Fruit fly (Drosophila melanogaster) whole organism, embryonic: ENCODE measurements around the gene CG6236.

Source experiments
- BEAF-32 ChIP-seq: fragments of 200-800 bp; sonication (Bioruptor generic); optimal IDR thresholded peaks from 3 replicates; lab custom pipeline; 2017; ENCODE audit warnings: missing biosample characterization, missing genetic modification characterization, mild to moderate bottlenecking, moderate library complexity, missing genetic modification reagents
- BtbVII ChIP-seq: fragments of 200-800 bp; sonication (Bioruptor generic); optimal IDR thresholded peaks from 3 replicates; lab custom pipeline; 2017; ENCODE audit warnings: missing biosample characterization, mild to moderate bottlenecking, missing genetic modification characterization
- CG11093 ChIP-seq: fragments of 200-800 bp; sonication (Bioruptor generic); IDR thresholded peaks from 3 replicates; pipeline ENCODE4 v1.3.6; 2022; ENCODE audit warnings: missing biosample characterization, missing genetic modification characterization
- CG11696 ChIP-seq: fragments of 200-800 bp; sonication (Bioruptor generic); IDR thresholded peaks from 2 replicates; pipeline ENCODE4 v1.3.6; 2022; ENCODE audit warnings: missing biosample characterization, missing genetic modification characterization
- CG12744 ChIP-seq: fragments of 200-800 bp; sonication (Bioruptor generic); optimal IDR thresholded peaks from 2 replicates; lab custom pipeline; 2016; ENCODE audit warnings: missing biosample characterization, missing genetic modification characterization
- CG13287 ChIP-seq: fragments of 200-800 bp; sonication (Bioruptor generic); IDR thresholded peaks from 2 replicates; pipeline ENCODE4 v1.3.6; 2022; ENCODE audit warnings: missing biosample characterization, missing genetic modification characterization; ENCODE audit not compliant: partially characterized antibody
- CG13424 ChIP-seq: fragments of 200-800 bp; sonication (Bioruptor generic); optimal IDR thresholded peaks from 2 replicates; lab custom pipeline; 2019; ENCODE audit warnings: missing biosample characterization, mild to moderate bottlenecking, missing genetic modification characterization, moderate library complexity
- CG13624 ChIP-seq: fragments of 200-800 bp; sonication (Bioruptor generic); optimal IDR thresholded peaks from 2 replicates; lab custom pipeline; 2016; ENCODE audit warnings: missing biosample characterization, missing genetic modification characterization
- CG14860 ChIP-seq: fragments of 200-800 bp; sonication (Bioruptor generic); IDR thresholded peaks from 3 replicates; pipeline ENCODE4 v1.3.6; 2022; ENCODE audit warnings: missing biosample characterization, missing genetic modification characterization; ENCODE audit not compliant: partially characterized antibody
- CG15011 ChIP-seq: fragments of 200-800 bp; sonication (Bioruptor generic); optimal IDR thresholded peaks from 3 replicates; lab custom pipeline; 2018; ENCODE audit warnings: missing biosample characterization, mild to moderate bottlenecking, missing genetic modification characterization
- CG16779 ChIP-seq: fragments of 200-800 bp; sonication (Bioruptor generic); IDR thresholded peaks from 2 replicates; pipeline ENCODE4 v1.3.6; 2022; ENCODE audit warnings: missing biosample characterization, missing genetic modification characterization
- CG17829 ChIP-seq: fragments of 200-800 bp; optimal IDR thresholded peaks from 2 replicates; lab custom pipeline; 2019; ENCODE audit warnings: missing biosample characterization, mild to moderate bottlenecking, missing genetic modification characterization, moderate library complexity
- CG1832 ChIP-seq: fragments of 200-800 bp; sonication (Bioruptor generic); optimal IDR thresholded peaks from 2 replicates; lab custom pipeline; 2017; ENCODE audit warnings: missing biosample characterization, mild to moderate bottlenecking, missing genetic modification characterization, inconsistent platforms
- CG31388 ChIP-seq: fragments of 200-800 bp; sonication (Bioruptor generic); optimal IDR thresholded peaks from 2 replicates; lab custom pipeline; 2016; ENCODE audit warnings: missing biosample characterization, missing genetic modification characterization
- CG3726 ChIP-seq: fragments of 200-800 bp; sonication (Bioruptor generic); IDR thresholded peaks from 3 replicates; pipeline ENCODE4, ENCODE4 v1.3.6; 2022; ENCODE audit warnings: missing biosample characterization, missing genetic modification characterization
- CG5180 ChIP-seq: fragments of 200-800 bp; sonication (Bioruptor generic); optimal IDR thresholded peaks from 3 replicates; lab custom pipeline; 2017; ENCODE audit warnings: missing biosample characterization, missing genetic modification characterization, mild to moderate bottlenecking, moderate library complexity, missing genetic modification reagents
- CG7556 ChIP-seq: fragments of 200-800 bp; sonication (Bioruptor generic); optimal IDR thresholded peaks from 2 replicates; lab custom pipeline; 2017; ENCODE audit warnings: missing biosample characterization, mild to moderate bottlenecking, missing genetic modification characterization
- CG9215 ChIP-seq: fragments of 200-800 bp; sonication (Bioruptor generic); IDR thresholded peaks from 2 replicates; pipeline ENCODE4 v1.3.6; 2022; ENCODE audit warnings: missing biosample characterization, missing genetic modification characterization
- CHES-1-like ChIP-seq: fragments of 200-800 bp; sonication (Bioruptor generic); optimal IDR thresholded peaks from 2 replicates; lab custom pipeline; 2016; ENCODE audit warnings: missing biosample characterization, missing genetic modification characterization
- D19A ChIP-seq: fragments of 200-800 bp; optimal IDR thresholded peaks from 3 replicates; lab custom pipeline; 2019; ENCODE audit warnings: missing biosample characterization, mild to moderate bottlenecking, missing genetic modification characterization, moderate library complexity
- Dad ChIP-seq: fragments of 200-800 bp; sonication (Bioruptor generic); optimal IDR thresholded peaks from 3 replicates; lab custom pipeline; 2016; ENCODE audit warnings: missing biosample characterization, missing genetic modification characterization
- Dp ChIP-seq: fragments of 200-800 bp; sonication (Bioruptor generic); optimal IDR thresholded peaks from 2 replicates; lab custom pipeline; 2018; ENCODE audit warnings: missing biosample characterization, mild to moderate bottlenecking, missing genetic modification characterization, moderate library complexity
- E2f1 ChIP-seq: fragments of 200-800 bp; sonication (Bioruptor generic); IDR thresholded peaks from 2 replicates; pipeline ENCODE4 v1.3.6; 2022; ENCODE audit warnings: missing biosample characterization, missing genetic modification characterization
- Jarid2 ChIP-seq: fragments of 200-800 bp; sonication (Bioruptor generic); optimal IDR thresholded peaks from 3 replicates; lab custom pipeline; 2017; ENCODE audit warnings: mild to moderate bottlenecking, missing biosample characterization, missing genetic modification reagents, missing genetic modification characterization
- MESR4 ChIP-seq: fragments of 200-800 bp; sonication (Bioruptor generic); optimal IDR thresholded peaks from 2 replicates; lab custom pipeline; 2018; ENCODE audit warnings: missing biosample characterization, mild to moderate bottlenecking, missing genetic modification characterization, moderate library complexity
- Pdp1 ChIP-seq, 2 experiments: fragments of 200-800 bp; sonication (Bioruptor generic); optimal IDR thresholded peaks; 3 replicates each; lab custom pipeline; 2016; ENCODE audit warnings: missing biosample characterization in 2 of 2, missing genetic modification characterization in 2 of 2, mild to moderate bottlenecking in 1 of 2, moderate library complexity in 1 of 2
- Ptx1 ChIP-seq: fragments of 200-800 bp; sonication (Bioruptor generic); IDR thresholded peaks from 2 replicates; pipeline ENCODE4 v1.3.6; 2022; ENCODE audit warnings: missing biosample characterization, missing genetic modification characterization
- ap ChIP-seq: fragments of 200-800 bp; sonication (Bioruptor generic); IDR thresholded peaks from 2 replicates; pipeline ENCODE4 v1.3.6; 2022; ENCODE audit warnings: missing biosample characterization, missing genetic modification characterization
- chn ChIP-seq: fragments of 200-800 bp; sonication (Bioruptor generic); optimal IDR thresholded peaks from 2 replicates; lab custom pipeline; 2016; ENCODE audit warnings: missing biosample characterization, missing genetic modification characterization
- croc ChIP-seq: fragments of 200-800 bp; sonication (Bioruptor generic); conservative IDR thresholded peaks from 3 replicates; pipeline ENCODE4 v1.3.6; 2022; ENCODE audit warnings: missing biosample characterization, missing genetic modification characterization
- dimm ChIP-seq: fragments of 200-800 bp; sonication (Bioruptor generic); IDR thresholded peaks from 2 replicates; pipeline ENCODE4 v1.3.6; 2022; ENCODE audit warnings: missing biosample characterization, missing genetic modification characterization
- dysf ChIP-seq: fragments of 200-800 bp; sonication (Bioruptor generic); IDR thresholded peaks from 3 replicates; pipeline ENCODE4 v1.3.6; 2022; ENCODE audit warnings: missing biosample characterization, missing genetic modification characterization
- exex ChIP-seq: fragments of 200-800 bp; sonication (Bioruptor generic); optimal IDR thresholded peaks from 4 replicates; lab custom pipeline; 2018; ENCODE audit warnings: missing biosample characterization, mild to moderate bottlenecking, missing genetic modification characterization, moderate library complexity
- gcm ChIP-seq: fragments of 200-800 bp; sonication (Bioruptor generic); optimal IDR thresholded peaks from 2 replicates; lab custom pipeline; 2019; ENCODE audit warnings: missing biosample characterization, mild to moderate bottlenecking, missing genetic modification characterization, moderate library complexity
- gcm2 ChIP-seq: fragments of 200-800 bp; sonication (Bioruptor generic); optimal IDR thresholded peaks from 2 replicates; lab custom pipeline; 2016; ENCODE audit warnings: missing biosample characterization, missing genetic modification characterization
- hbn ChIP-seq: fragments of 200-800 bp; sonication (Bioruptor generic); IDR thresholded peaks from 2 replicates; pipeline ENCODE4 v1.3.6; 2022; ENCODE audit warnings: missing biosample characterization, missing genetic modification characterization; ENCODE audit not compliant: partially characterized antibody
- her ChIP-seq: fragments of 200-800 bp; sonication (Bioruptor generic); optimal IDR thresholded peaks from 2 replicates; lab custom pipeline; 2016; ENCODE audit warnings: missing biosample characterization, missing genetic modification characterization
- hkb ChIP-seq, 2 experiments: fragments of 200-800 bp in 1 of 2; fragments of >200 bp in 1 of 2; sonication (Bioruptor generic) in 1 of 2; IDR thresholded peaks in 1 of 2; optimal IDR thresholded peaks in 1 of 2; 2 replicates each; pipeline versions ENCODE4 v1.3.6 to Lab custom; 2017 to 2022; ENCODE audit warnings: missing biosample characterization in 1 of 2, missing genetic modification characterization in 1 of 2
- ind ChIP-seq: fragments of 200-800 bp; sonication (Bioruptor generic); optimal IDR thresholded peaks from 3 replicates; lab custom pipeline; 2016; ENCODE audit warnings: missing biosample characterization, missing genetic modification characterization
- ken ChIP-seq: fragments of 200-800 bp; sonication (Bioruptor generic); IDR thresholded peaks from 3 replicates; pipeline ENCODE4 v1.3.6; 2022; ENCODE audit warnings: missing biosample characterization, missing genetic modification characterization
- lbe ChIP-seq: fragments of 200-800 bp; sonication (Bioruptor generic); optimal IDR thresholded peaks from 2 replicates; lab custom pipeline; 2016; ENCODE audit warnings: missing biosample characterization, mild to moderate bottlenecking, missing genetic modification characterization
- nerfin-1 ChIP-seq: fragments of 200-800 bp; sonication (Bioruptor generic); optimal IDR thresholded peaks from 3 replicates; lab custom pipeline; 2019; ENCODE audit warnings: missing biosample characterization, mild to moderate bottlenecking, missing genetic modification characterization, moderate library complexity
- repo ChIP-seq: fragments of 200-800 bp; sonication (Bioruptor generic); optimal IDR thresholded peaks from 2 replicates; lab custom pipeline; 2016; ENCODE audit warnings: missing biosample characterization, missing genetic modification characterization
- ro ChIP-seq: fragments of 200-800 bp; sonication (Bioruptor generic); IDR thresholded peaks from 2 replicates; pipeline ENCODE4 v1.3.6; 2022; ENCODE audit warnings: missing biosample characterization, missing genetic modification characterization
- salm ChIP-seq: fragments of 200-800 bp; sonication (Bioruptor generic); optimal IDR thresholded peaks from 2 replicates; lab custom pipeline; 2018; ENCODE audit warnings: missing biosample characterization, mild to moderate bottlenecking, missing genetic modification characterization
- sisA ChIP-seq: fragments of 200-800 bp; sonication (Bioruptor generic); IDR thresholded peaks from 2 replicates; pipeline ENCODE4 v1.3.6; 2022; ENCODE audit warnings: missing biosample characterization, missing genetic modification characterization
- ssp ChIP-seq: fragments of 200-800 bp; sonication (Bioruptor generic); IDR thresholded peaks from 2 replicates; pipeline ENCODE4 v1.3.6; 2022; ENCODE audit warnings: missing biosample characterization, missing genetic modification characterization
- zfh1 ChIP-seq: fragments of 200-800 bp; sonication (Bioruptor generic); IDR thresholded peaks from 3 replicates; pipeline ENCODE4 v1.3.6; 2022; ENCODE audit warnings: missing biosample characterization, missing genetic modification characterization

CG6236 gene

dm6 chr3R:15342926-15343685 is 15.0 kb upstream of the CG6236 start, which contains the start of gene Nagk (continued):
- TF ChIP-seq E2f1 (GFP tag; lab: Robert Waterston, UW) = 0 out of 2 replicates have a peak, but pooled peaks have one; percentile 35
- peak; percentile 40 for TF ChIP-seq her
- peak; percentile 43 for TF ChIP-seq chn
- TF ChIP-seq salm (tag; lab: Kevin White, UChicago) = peak; percentile 39
- peak; percentile 34; the same call in 2 of the 3 replicates for TF ChIP-seq dysf
- peak; percentile 38 for TF ChIP-seq CHES-1-like
- TF ChIP-seq ken (GFP tag; lab: Robert Waterston, UW) = peak; percentile 48; the same call in 1 of the 3 replicates
- TF ChIP-seq CG14860 (GFP tag; lab: Robert Waterston, UW) = no peak
- peak; percentile 19; the same call in 1 of the 2 replicates for TF ChIP-seq CG11696 (GFP tag; lab: Robert Waterston, UW)
- TF ChIP-seq hbn (GFP tag; lab: Robert Waterston, UW) = no peak
- TF ChIP-seq gcm (GFP tag; lab: Kevin White, UChicago) = peak; percentile 92
- no peak for TF ChIP-seq CG16779 (GFP tag; lab: Robert Waterston, UW)
- TF ChIP-seq CG13424 = peak; percentile 52
- TF ChIP-seq ind = peak; percentile 59
- no peak for TF ChIP-seq ap (GFP tag; lab: Robert Waterston, UW)
- peak; percentile 30; the same call in 2 of the 3 replicates for TF ChIP-seq zfh1 (GFP tag; lab: Robert Waterston, UW)
- TF ChIP-seq croc (GFP tag; lab: Robert Waterston, UW) = no peak
- TF ChIP-seq repo = no peak
- peak; percentile 84 for TF ChIP-seq Dp (GFP tag; lab: Kevin White, UChicago)
- TF ChIP-seq hkb (optimal IDR thresholded peaks at IDR 0.05; lab: Kevin White, UChicago) = no peak
- TF ChIP-seq hkb (GFP tag; IDR thresholded peaks at IDR 0.05; lab: Robert Waterston, UW) = peak; percentile 49; the same call in 1 of the 2 replicates
- TF ChIP-seq MESR4 (GFP tag; lab: Kevin White, UChicago) = peak; percentile 56
- TF ChIP-seq Dad (GFP tag; lab: Kevin White, UChicago) = peak; percentile 54
- peak; percentile 46 for TF ChIP-seq ssp (GFP tag; lab: Robert Waterston, UW)
- TF ChIP-seq sisA (GFP tag; lab: Robert Waterston, UW) = 0 out of 2 replicates have a peak, but pooled peaks have one; percentile 30
- TF ChIP-seq CG13287 (GFP tag; lab: Robert Waterston, UW) = peak; percentile 36; the same call in 1 of the 2 replicates
- TF ChIP-seq CG31388 (GFP tag; lab: Kevin White, UChicago) = peak; percentile 57
- TF ChIP-seq CG17829 (tag; lab: Kevin White, UChicago) = peak; percentile 39
- TF ChIP-seq lbe (GFP tag; lab: Kevin White, UChicago) = peak; percentile 55
- no peak for TF ChIP-seq CG1832 (GFP tag; lab: Kevin White, UChicago)
- TF ChIP-seq gcm2 (GFP tag; lab: Kevin White, UChicago) = peak; percentile 57
- TF ChIP-seq BEAF-32 (GFP tag; lab: Kevin White, UChicago) = peak; percentile 14
- no peak for TF ChIP-seq CG12744 (GFP tag; lab: Kevin White, UChicago)
- TF ChIP-seq Jarid2 = peak; percentile 59
- TF ChIP-seq BtbVII = peak; percentile 65
- TF ChIP-seq ro (GFP tag; lab: Robert Waterston, UW) = no peak
- peak; percentile 67 for TF ChIP-seq CG13624 (GFP tag; lab: Kevin White, UChicago)
- peak; percentile 21; the same call in 1 of the 2 replicates for TF ChIP-seq CG9215 (GFP tag; lab: Robert Waterston, UW)
- peak; percentile 71 for TF ChIP-seq CG15011 (GFP tag; lab: Kevin White, UChicago)
- peak; percentile 24 for TF ChIP-seq D19A (tag; lab: Kevin White, UChicago)
- peak; percentile 28 for TF ChIP-seq nerfin-1 (tag; lab: Kevin White, UChicago)
- TF ChIP-seq CG5180 (GFP tag; lab: Kevin White, UChicago) = peak; percentile 18
- no peak for TF ChIP-seq CG11093 (GFP tag; lab: Robert Waterston, UW)
- peak; percentile 47 for TF ChIP-seq exex (tag; lab: Kevin White, UChicago)
- TF ChIP-seq CG3726 (GFP tag; lab: Robert Waterston, UW) = no peak
- 0 out of 2 replicates have a peak, but pooled peaks have one; percentile 39 for TF ChIP-seq Ptx1 (GFP tag; lab: Robert Waterston, UW)
- peak; percentile 45 to 53 for TF ChIP-seq Pdp1 (GFP tag; optimal IDR thresholded peaks at IDR 0.05; lab: Kevin White, UChicago)
- peak; percentile 81 for TF ChIP-seq CG7556 (GFP tag; lab: Kevin White, UChicago)
- no peak for TF ChIP-seq dimm
